Fruit fly (Drosophila melanogaster): ENCODE results near the gene CG17328.
A peak's percentile ranks its signal among the peaks of the same experiment; 100 is the strongest.

Gene CG17328

DNA sequence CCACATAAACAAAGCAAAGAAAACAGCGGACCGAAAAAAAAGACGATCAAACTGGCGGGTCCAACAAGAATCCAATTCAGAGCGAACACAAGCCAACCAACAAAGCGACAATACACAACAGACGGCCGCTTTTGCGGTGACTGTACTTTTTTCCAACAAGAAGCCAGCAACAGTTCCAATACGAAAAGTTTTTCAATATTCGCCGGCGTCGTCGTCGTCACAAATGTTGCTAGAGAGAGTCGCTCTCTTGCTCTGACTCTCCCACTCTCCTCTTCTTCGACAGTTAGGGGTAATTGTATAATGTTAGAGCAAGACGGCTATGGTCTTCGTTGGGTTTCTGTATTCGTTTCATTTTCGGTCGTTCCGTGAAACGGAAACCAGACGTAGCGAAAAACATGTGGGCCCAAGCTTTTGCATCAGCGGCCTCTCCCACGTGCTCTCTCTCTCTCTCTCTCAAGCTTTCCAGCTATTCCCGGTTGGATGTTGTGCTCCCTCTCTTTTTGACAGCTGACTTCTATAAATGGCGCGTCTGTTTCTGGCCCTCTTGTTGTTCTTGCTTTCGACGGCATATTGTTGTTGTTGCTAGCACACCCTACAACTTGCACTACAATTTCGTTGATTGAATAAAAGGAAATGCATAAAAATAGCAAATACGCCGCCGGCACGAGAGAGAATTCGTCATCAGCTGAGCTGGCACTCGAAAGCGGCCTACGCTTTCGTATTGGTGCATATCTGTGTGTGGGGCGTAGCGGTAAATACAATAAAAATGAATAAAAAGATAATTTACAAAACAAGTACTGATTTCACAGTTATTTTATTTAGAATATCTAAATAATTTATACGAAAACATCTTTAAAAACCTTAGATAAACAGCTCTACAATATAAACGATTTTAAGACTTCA lies 30.3 kb upstream of the CG17328 start (continued):
- TF ChIP-seq Hmr (GFP tag; optimal IDR thresholded peaks at IDR 0.05) (peak; percentile 92), CG8388 (GFP tag; optimal IDR thresholded peaks at IDR 0.05) (peak; percentile 66), CG30020 (tag; optimal IDR thresholded peaks at IDR 0.05) (peak; percentile 35), YL-1 (GFP tag; optimal IDR thresholded peaks at IDR 0.05) (peak; percentile 98), Dad (GFP tag; optimal IDR thresholded peaks at IDR 0.05) (peak; percentile 36), tgo (GFP tag; IDR thresholded peaks at IDR 0.05) (no peak), bsh (GFP tag; optimal IDR thresholded peaks at IDR 0.05) (peak; percentile 57 to 60), CG12155 (GFP tag; optimal IDR thresholded peaks at IDR 0.05) (no peak), CG6254 (GFP tag; optimal IDR thresholded peaks at IDR 0.05) (peak; percentile 82), CG17328 (GFP tag; IDR thresholded peaks at IDR 0.05) (no peak), H15 (GFP tag; IDR thresholded peaks at IDR 0.05) (no peak), CG7556 (GFP tag; optimal IDR thresholded peaks at IDR 0.05) (peak; percentile 24), jumu (GFP tag; optimal IDR thresholded peaks at IDR 0.05) (no peak), nerfin-1 (tag; optimal IDR thresholded peaks at IDR 0.05) (peak; percentile 67), CG4854 (GFP tag; optimal IDR thresholded peaks at IDR 0.05) (no peak), her (GFP tag; optimal IDR thresholded peaks at IDR 0.05) (peak; percentile 74), ssp (GFP tag; IDR thresholded peaks at IDR 0.05) (no peak), CG4282 (GFP tag; optimal IDR thresholded peaks at IDR 0.05) (no peak), CG15269 (tag; optimal IDR thresholded peaks at IDR 0.05) (peak; percentile 57), CG7372 (GFP tag; IDR thresholded peaks at IDR 0.05) (no peak), Dfd (GFP tag; optimal IDR thresholded peaks at IDR 0.05) (no peak), PHDP (tag; optimal IDR thresholded peaks at IDR 0.05) (peak; percentile 76), CG13296 (GFP tag; optimal IDR thresholded peaks at IDR 0.05) (peak; percentile 96), Dp (GFP tag; optimal IDR thresholded peaks at IDR 0.05) (peak; percentile 24), CG10959 (GFP tag; IDR thresholded peaks at IDR 0.05) (no peak), CG15601 (tag; optimal IDR thresholded peaks at IDR 0.05) (peak; percentile 77), CG2875 (GFP tag; optimal IDR thresholded peaks at IDR 0.05) (peak; percentile 88), trh (GFP tag; optimal IDR thresholded peaks at IDR 0.05) (no peak), CG42726 (GFP tag; IDR thresholded peaks at IDR 0.05; ENCODE audit: partially characterized antibody) (no peak), ranshi (GFP tag; IDR thresholded peaks at IDR 0.05) (no peak), CG14050 (GFP tag; IDR thresholded peaks at IDR 0.05) (no peak), zfh2 (GFP tag; optimal IDR thresholded peaks at IDR 0.05) (no peak), dysf (GFP tag; IDR thresholded peaks at IDR 0.05) (no peak), HmgD (GFP tag; optimal IDR thresholded peaks at IDR 0.05) (peak; percentile 45), CG3726 (GFP tag; IDR thresholded peaks at IDR 0.05) (no peak), CG12299 (tag; optimal IDR thresholded peaks at IDR 0.05) (peak; percentile 89), inv (GFP tag; IDR thresholded peaks at IDR 0.05; ENCODE audit: partially characterized antibody) (no peak), Antp (GFP tag; optimal IDR thresholded peaks at IDR 0.05) (no peak), row (GFP tag; IDR thresholded peaks at IDR 0.05) (no peak), CG8765 (GFP tag; IDR thresholded peaks at IDR 0.05) (no peak), NFAT (GFP tag; IDR thresholded peaks at IDR 0.05) (no peak), bowl (GFP tag; IDR thresholded peaks at IDR 0.05) (no peak), crp (GFP tag; optimal IDR thresholded peaks at IDR 0.05) (peak; percentile 11 to 89), Eip74EF (GFP tag; optimal IDR thresholded peaks at IDR 0.05) (peak in 1 of 2 experiments; percentile 79), ewg (GFP tag; optimal IDR thresholded peaks at IDR 0.05) (peak; percentile 12), nom (GFP tag; optimal IDR thresholded peaks at IDR 0.05) (peak; percentile 88), CG11456 (GFP tag; IDR thresholded peaks at IDR 0.05) (no peak), peb (GFP tag; IDR thresholded peaks at IDR 0.05) (no peak), CG2120 (GFP tag; optimal IDR thresholded peaks at IDR 0.05) (no peak)

All from whole organism, embryonic.